Fruit fly (Drosophila melanogaster) whole organism, prepupa: ENCODE results near the gene CG10286.
A peak's percentile ranks its signal among the peaks of the same experiment; 100 is the strongest.

Experiments used
- CG10669 ChIP-seq: fragments of 200-800 bp; sonication (Bioruptor generic); optimal IDR thresholded peaks from 3 replicates; lab custom pipeline; 2018; ENCODE audit warnings: missing biosample characterization, mild to moderate bottlenecking, missing genetic modification characterization, moderate library complexity
- CG11902 ChIP-seq: fragments of 200-800 bp; sonication (Bioruptor generic); optimal IDR thresholded peaks from 3 replicates; lab custom pipeline; 2016; ENCODE audit warnings: missing biosample characterization, missing genetic modification characterization
- CG15336 ChIP-seq: fragments of 200-800 bp; sonication (Bioruptor generic); IDR thresholded peaks from 2 replicates; pipeline ENCODE4 v1.3.6; 2022; ENCODE audit warnings: missing biosample characterization, missing genetic modification characterization
- CG1621 ChIP-seq: fragments of 200-800 bp; sonication (Bioruptor generic); optimal IDR thresholded peaks from 3 replicates; lab custom pipeline; 2018; ENCODE audit warnings: missing biosample characterization, mild to moderate bottlenecking, missing genetic modification characterization
- CG16779 ChIP-seq: fragments of 200-800 bp; sonication (Bioruptor generic); optimal IDR thresholded peaks from 3 replicates; lab custom pipeline; 2017; ENCODE audit warnings: missing biosample characterization, mild to moderate bottlenecking, missing genetic modification characterization
- CG3032 ChIP-seq: fragments of 200-800 bp; optimal IDR thresholded peaks from 2 replicates; lab custom pipeline; 2019; ENCODE audit warnings: missing biosample characterization, mild to moderate bottlenecking, missing genetic modification characterization, moderate library complexity
- CG31627 ChIP-seq: fragments of 200-800 bp; sonication (Bioruptor generic); optimal IDR thresholded peaks from 3 replicates; lab custom pipeline; 2016; ENCODE audit warnings: missing biosample characterization, missing genetic modification characterization
- CG32006 ChIP-seq: fragments of 200-800 bp; sonication (Bioruptor generic); optimal IDR thresholded peaks from 3 replicates; lab custom pipeline; 2017; ENCODE audit warnings: missing biosample characterization, mild to moderate bottlenecking, missing genetic modification characterization
- CG34406 ChIP-seq: fragments of 200-800 bp; sonication (Bioruptor generic); optimal IDR thresholded peaks from 3 replicates; lab custom pipeline; 2016; ENCODE audit warnings: missing biosample characterization, missing genetic modification characterization
- CG3919 ChIP-seq: fragments of 200-800 bp; sonication (Bioruptor generic); optimal IDR thresholded peaks from 3 replicates; lab custom pipeline; 2016; ENCODE audit warnings: missing biosample characterization, missing genetic modification characterization
- CG4318 ChIP-seq: fragments of 200-800 bp; sonication (Bioruptor generic); optimal IDR thresholded peaks from 3 replicates; lab custom pipeline; 2017; ENCODE audit warnings: missing biosample characterization, mild to moderate bottlenecking, missing genetic modification characterization
- CG6792 ChIP-seq: fragments of 200-800 bp; sonication (Bioruptor generic); optimal IDR thresholded peaks from 3 replicates; lab custom pipeline; 2016; ENCODE audit warnings: missing biosample characterization, missing genetic modification characterization
- CG7368 ChIP-seq: fragments of 200-800 bp; sonication (Bioruptor generic); optimal IDR thresholded peaks from 3 replicates; lab custom pipeline; 2016; ENCODE audit warnings: missing biosample characterization, missing genetic modification characterization
- CG8119 ChIP-seq: fragments of 200-800 bp; sonication (Bioruptor generic); IDR thresholded peaks from 3 replicates; pipeline ENCODE4 v1.3.6; 2022; ENCODE audit warnings: missing biosample characterization, missing genetic modification characterization
- CG9139 ChIP-seq: fragments of 200-800 bp; sonication (Bioruptor generic); optimal IDR thresholded peaks from 3 replicates; lab custom pipeline; 2017; ENCODE audit warnings: missing biosample characterization, mild to moderate bottlenecking, missing genetic modification characterization
- Eip75B ChIP-seq: fragments of 200-800 bp; sonication (Bioruptor generic); optimal IDR thresholded peaks from 3 replicates; lab custom pipeline; 2016; ENCODE audit warnings: missing biosample characterization, missing genetic modification characterization
- Eip93F ChIP-seq: fragments of 200-800 bp; sonication (Bioruptor generic); optimal IDR thresholded peaks from 2 replicates; lab custom pipeline; 2016; ENCODE audit warnings: missing biosample characterization, mild to moderate bottlenecking, missing genetic modification characterization
- Ets21C ChIP-seq: fragments of 200-800 bp; sonication (Bioruptor generic); optimal IDR thresholded peaks from 3 replicates; lab custom pipeline; 2016; ENCODE audit warnings: missing biosample characterization, missing genetic modification characterization
- Ets96B ChIP-seq: fragments of 200-800 bp; optimal IDR thresholded peaks from 2 replicates; lab custom pipeline; 2019; ENCODE audit warnings: missing biosample characterization, mild to moderate bottlenecking, missing genetic modification characterization, moderate library complexity
- Gug ChIP-seq: fragments of 200-800 bp; sonication (Bioruptor generic); IDR thresholded peaks from 2 replicates; pipeline ENCODE4 v1.3.6; 2022; ENCODE audit warnings: missing biosample characterization, missing genetic modification characterization
- Hr38 ChIP-seq: sonication (Bioruptor generic); optimal IDR thresholded peaks from 2 replicates; lab custom pipeline; 2016; ENCODE audit warnings: missing biosample characterization, missing genetic modification characterization
- Hr39 ChIP-seq: fragments of 200-800 bp; sonication (Bioruptor generic); optimal IDR thresholded peaks from 2 replicates; lab custom pipeline; 2016; ENCODE audit warnings: missing biosample characterization, missing genetic modification characterization
- Hr4 ChIP-seq: fragments of 200-800 bp; sonication (Bioruptor generic); optimal IDR thresholded peaks from 3 replicates; lab custom pipeline; 2016; ENCODE audit warnings: missing biosample characterization, missing genetic modification characterization
- Lpt ChIP-seq: fragments of 200-800 bp; sonication (Bioruptor generic); optimal IDR thresholded peaks from 3 replicates; lab custom pipeline; 2016; ENCODE audit warnings: missing biosample characterization, missing genetic modification characterization
- Met ChIP-seq: fragments of 200-800 bp; sonication (Bioruptor generic); optimal IDR thresholded peaks from 3 replicates; lab custom pipeline; 2016; ENCODE audit warnings: missing biosample characterization, missing genetic modification characterization
- Smox ChIP-seq: fragments of 200-800 bp; sonication (Bioruptor generic); optimal IDR thresholded peaks from 3 replicates; lab custom pipeline; 2016; ENCODE audit warnings: missing biosample characterization, missing genetic modification characterization
- Sox102F ChIP-seq: fragments of 200-800 bp; sonication (Bioruptor generic); optimal IDR thresholded peaks from 2 replicates; lab custom pipeline; 2016; ENCODE audit warnings: missing biosample characterization, mild to moderate bottlenecking, missing genetic modification characterization
- Sox15 ChIP-seq: fragments of 200-800 bp; sonication (Bioruptor generic); optimal IDR thresholded peaks from 3 replicates; lab custom pipeline; 2016; ENCODE audit warnings: missing biosample characterization, missing genetic modification characterization
- cyc ChIP-seq: fragments of 200-800 bp; sonication (Bioruptor generic); optimal IDR thresholded peaks from 3 replicates; lab custom pipeline; 2016; ENCODE audit warnings: missing biosample characterization, missing genetic modification characterization
- eg ChIP-seq: fragments of 200-800 bp; sonication (Bioruptor generic); IDR thresholded peaks from 3 replicates; pipeline ENCODE4 v1.3.6; 2022; ENCODE audit warnings: missing biosample characterization, missing genetic modification characterization
- esn ChIP-seq: fragments of 200-800 bp; sonication (Bioruptor generic); optimal IDR thresholded peaks from 2 replicates; lab custom pipeline; 2016; ENCODE audit warnings: missing biosample characterization, mild to moderate bottlenecking, missing genetic modification characterization, moderate library complexity
- fd59A ChIP-seq: fragments of 200-800 bp; sonication (Bioruptor generic); optimal IDR thresholded peaks from 2 replicates; lab custom pipeline; 2017; ENCODE audit warnings: missing biosample characterization, mild to moderate bottlenecking, missing genetic modification characterization, missing genetic modification reagents
- fd85E ChIP-seq: fragments of 200-800 bp; sonication (Bioruptor generic); optimal IDR thresholded peaks from 3 replicates; lab custom pipeline; 2016; ENCODE audit warnings: missing biosample characterization, missing genetic modification characterization
- fkh ChIP-seq: fragments of 200-800 bp; sonication (Bioruptor generic); optimal IDR thresholded peaks from 3 replicates; lab custom pipeline; 2017; ENCODE audit warnings: missing biosample characterization, mild to moderate bottlenecking, missing genetic modification characterization, moderate library complexity
- pdm3 ChIP-seq: fragments of 200-800 bp; sonication (Bioruptor generic); optimal IDR thresholded peaks from 3 replicates; lab custom pipeline; 2016; ENCODE audit warnings: missing biosample characterization, missing genetic modification characterization
- salr ChIP-seq, 2 experiments: fragments of 200-800 bp; sonication (Bioruptor generic); optimal IDR thresholded peaks; 3 replicates each; lab custom pipeline; 2016 to 2018; ENCODE audit warnings: missing biosample characterization in 2 of 2, missing genetic modification characterization in 2 of 2, mild to moderate bottlenecking in 1 of 2
- spab ChIP-seq: fragments of 200-800 bp; sonication (Bioruptor generic); optimal IDR thresholded peaks from 2 replicates; lab custom pipeline; 2017; ENCODE audit warnings: missing biosample characterization, mild to moderate bottlenecking, missing genetic modification characterization, missing genetic modification reagents
- svp ChIP-seq: fragments of 200-800 bp; sonication (Bioruptor generic); peaks from one replicate; lab custom pipeline; 2016; ENCODE audit warnings: missing biosample characterization, missing genetic modification characterization
- topi ChIP-seq: fragments of 200-800 bp; sonication (Bioruptor generic); optimal IDR thresholded peaks from 3 replicates; lab custom pipeline; 2016; ENCODE audit warnings: missing biosample characterization, missing genetic modification characterization
- vri ChIP-seq: fragments of 200-800 bp; sonication (Bioruptor generic); optimal IDR thresholded peaks from 3 replicates; lab custom pipeline; 2016; ENCODE audit warnings: missing biosample characterization, mild to moderate bottlenecking, missing genetic modification characterization

CG10286 gene

dm6 chr3R:6397611-6398092, 28.9 kb downstream of the CG10286 start (continued):
- TF ChIP-seq Hr39 (GFP tag; lab: Kevin White, UChicago) = peak; percentile 74
- TF ChIP-seq CG34406 (GFP tag; lab: Kevin White, UChicago) = peak; percentile 46
- TF ChIP-seq Sox102F = peak; percentile 55
- TF ChIP-seq Gug (GFP tag; lab: Robert Waterston, UW) = 0 out of 2 replicates have a peak, but pooled peaks have one; percentile 10
- no peak for TF ChIP-seq salr (GFP tag; optimal IDR thresholded peaks at IDR 0.05; lab: Kevin White, UChicago)
- peak; percentile 66 for TF ChIP-seq CG31627 (GFP tag; lab: Kevin White, UChicago)
- TF ChIP-seq CG1621 = peak; percentile 1
- TF ChIP-seq CG32006 (GFP tag; lab: Kevin White, UChicago) = peak; percentile 40
- peak; percentile 19 for TF ChIP-seq CG3919
- peak; percentile 10 for TF ChIP-seq Sox15
- TF ChIP-seq CG8119 (GFP tag; lab: Robert Waterston, UW) = 0 out of 3 replicates have a peak, but pooled peaks have one; percentile 36
- TF ChIP-seq Ets21C = peak; percentile 50
- peak; percentile 60 for TF ChIP-seq topi (GFP tag; lab: Kevin White, UChicago)
- peak; percentile 2 for TF ChIP-seq Hr4 (GFP tag; lab: Kevin White, UChicago)
- TF ChIP-seq Lpt (GFP tag; lab: Kevin White, UChicago) = no peak
- TF ChIP-seq Met (GFP tag; lab: Kevin White, UChicago) = peak; percentile 67
- peak; percentile 1 for TF ChIP-seq spab (GFP tag; lab: Kevin White, UChicago)
- no peak for TF ChIP-seq CG9139 (GFP tag; lab: Kevin White, UChicago)
- peak; percentile 32 for TF ChIP-seq CG10669 (GFP tag; lab: Kevin White, UChicago)
- peak; percentile 19 for TF ChIP-seq fd85E (GFP tag; lab: Kevin White, UChicago)
- no peak for TF ChIP-seq CG4318
- no peak for TF ChIP-seq CG16779 (tag; lab: Kevin White, UChicago)
- peak; percentile 9 for TF ChIP-seq CG7368 (GFP tag; lab: Kevin White, UChicago)
- TF ChIP-seq cyc (GFP tag; lab: Kevin White, UChicago) = peak; percentile 53
- TF ChIP-seq eg = no peak
- peak; percentile 69 for TF ChIP-seq fkh (GFP tag; lab: Kevin White, UChicago)
- no peak for TF ChIP-seq Hr38
- TF ChIP-seq CG15336 (GFP tag; lab: Robert Waterston, UW) = peak; percentile 48; the same call in 1 of the 2 replicates
- TF ChIP-seq Ets96B (tag; lab: Kevin White, UChicago) = no peak
- peak; percentile 48 for TF ChIP-seq vri (GFP tag; lab: Kevin White, UChicago)
- peak; percentile 38 for TF ChIP-seq fd59A (GFP tag; lab: Kevin White, UChicago)
- peak; percentile 83 for TF ChIP-seq svp (GFP tag; lab: Kevin White, UChicago)
- TF ChIP-seq pdm3 (GFP tag; lab: Kevin White, UChicago) = peak; percentile 39
- TF ChIP-seq Eip93F (GFP tag; lab: Kevin White, UChicago) = no peak
- peak; percentile 40 for TF ChIP-seq CG11902
- TF ChIP-seq Smox = peak; percentile 58
- TF ChIP-seq esn = peak; percentile 72
- TF ChIP-seq CG6792 (GFP tag; lab: Kevin White, UChicago) = peak; percentile 57
- peak; percentile 54 for TF ChIP-seq Eip75B (GFP tag; lab: Kevin White, UChicago)

- TF ChIP-seq Sox102F (peak; percentile 9), fd85E (GFP tag; lab: Kevin White, UChicago) (no peak)
These were observed 30.5 kb downstream of the CG10286 start for dm6 chr3R:6399289-6399688.

dm6 chr3R:6399752-6400151, 31.0 kb downstream of the CG10286 start:
- TF ChIP-seq Eip75B (GFP tag; lab: Kevin White, UChicago) (no peak), fkh (GFP tag; lab: Kevin White, UChicago) (no peak), CG3032 (tag; lab: Kevin White, UChicago) (no peak)
